Worm (Caenorhabditis elegans) whole organism, mixed stage, embryonic: Measurements from ENCODE around the gene srh-255.

Source experiments
- blmp-1 ChIP-seq: fragments of 150-350 bp; optimal IDR thresholded peaks from 2 replicates; lab custom pipeline; 2014; ENCODE audit warnings: missing biosample characterization, missing genetic modification characterization
- ceh-83 ChIP-seq: fragments of 200-800 bp; sonication (Bioruptor generic); optimal IDR thresholded peaks from 2 replicates; lab custom pipeline; 2018; ENCODE audit warnings: mild to moderate bottlenecking, missing genetic modification characterization, missing compliant biosample characterization
- elt-1 ChIP-seq: sonication (generic microtip); optimal IDR thresholded peaks from 2 replicates; lab custom pipeline; 2017; ENCODE audit warnings: missing genetic modification characterization, mild to moderate bottlenecking, missing compliant biosample characterization, antibody characterized with exemption, moderate library complexity, borderline replicate concordance; ENCODE audit not compliant: insufficient read depth
- lin-13 ChIP-seq: fragments of 150-350 bp; optimal IDR thresholded peaks from 2 replicates; lab custom pipeline; 2014; ENCODE audit warnings: missing biosample characterization, missing genetic modification characterization
- lin-32 ChIP-seq: fragments of 200-800 bp; sonication (Bioruptor generic); optimal IDR thresholded peaks from 2 replicates; lab custom pipeline; 2018; ENCODE audit warnings: mild to moderate bottlenecking, missing genetic modification characterization, missing compliant biosample characterization
- mep-1 ChIP-seq: fragments of 150-350 bp; optimal IDR thresholded peaks from 2 replicates; lab custom pipeline; 2017; ENCODE audit warnings: missing biosample characterization, missing genetic modification reagents, missing genetic modification characterization, inconsistent platforms
- nhr-237 ChIP-seq: fragments of 150-350 bp; optimal IDR thresholded peaks from 2 replicates; lab custom pipeline; 2014; ENCODE audit warnings: missing biosample characterization, missing genetic modification characterization
- pha-4 ChIP-seq: fragments of 150-350 bp; optimal IDR thresholded peaks from 2 replicates; lab custom pipeline; 2018; ENCODE audit warnings: missing biosample characterization, missing genetic modification reagents, missing genetic modification characterization
- snpc-4 ChIP-seq: fragments of 150-350 bp; optimal IDR thresholded peaks from 2 replicates; lab custom pipeline; 2014; ENCODE audit warnings: missing biosample characterization, missing genetic modification characterization
- sptf-1 ChIP-seq: sonication (generic microtip); optimal IDR thresholded peaks from 2 replicates; lab custom pipeline; 2017; ENCODE audit warnings: mild to moderate bottlenecking, missing genetic modification characterization, moderate library complexity, missing compliant biosample characterization
- tbx-8 ChIP-seq: fragments of 200-800 bp; sonication (Bioruptor generic); optimal IDR thresholded peaks from 2 replicates; lab custom pipeline; 2018; ENCODE audit warnings: mild to moderate bottlenecking, missing genetic modification characterization, moderate library complexity, missing compliant biosample characterization
- unc-39 ChIP-seq: fragments of 150-350 bp; optimal IDR thresholded peaks from 2 replicates; lab custom pipeline; 2014; ENCODE audit warnings: missing biosample characterization, missing genetic modification characterization
- unc-62 ChIP-seq: fragments of 150-350 bp; optimal IDR thresholded peaks from 2 replicates; lab custom pipeline; 2014; ENCODE audit warnings: missing biosample characterization, missing genetic modification reagents, missing genetic modification characterization
- ztf-11 ChIP-seq: fragments of 150-350 bp; optimal IDR thresholded peaks from 2 replicates; lab custom pipeline; 2014; ENCODE audit warnings: missing biosample characterization, missing genetic modification characterization

- TF ChIP-seq snpc-4 (tag; lab: Kevin White, UChicago) (no peak), elt-1 (tag; lab: Kevin White, UChicago) (no peak), unc-39 (tag; lab: Kevin White, UChicago) (no peak), unc-62 (GFP tag; lab: Kevin White, UChicago) (no peak), tbx-8 (GFP tag; lab: Kevin White, UChicago) (no peak), ceh-83 (GFP tag; lab: Kevin White, UChicago) (no peak), mep-1 (tag; lab: Kevin White, UChicago) (no peak), lin-32 (GFP tag; lab: Kevin White, UChicago) (no peak), pha-4 (no peak), lin-13 (tag; lab: Kevin White, UChicago) (no peak), ztf-11 (tag; lab: Kevin White, UChicago) (no peak), blmp-1 (tag; lab: Kevin White, UChicago) (no peak), sptf-1 (no peak), nhr-237 (tag; lab: Kevin White, UChicago) (no peak)
Observed at ce11 chrV:17108310-17108709, 43.5 kb downstream of the srh-255 start, which contains the start of gene ZK218.11.
